Worm (Caenorhabditis elegans) whole organism, L4 larva: ENCODE measurements around the gene F41G3.19.

ENCODE experiments used
- F10B5.3 ChIP-seq: sonication (generic microtip); optimal IDR thresholded peaks from 2 replicates; lab custom pipeline; 2016; ENCODE audit warnings: mild to moderate bottlenecking, missing genetic modification characterization, missing compliant biosample characterization
- F37D6.2 ChIP-seq: sonication (generic microtip); optimal IDR thresholded peaks from 2 replicates; lab custom pipeline; 2016; ENCODE audit warnings: mild to moderate bottlenecking, missing genetic modification characterization, missing compliant biosample characterization
- F44E2.7 ChIP-seq: fragments of 200-800 bp; sonication (Bioruptor generic); IDR thresholded peaks from 2 replicates; pipeline ENCODE4 v2.1.2; 2022; ENCODE audit warnings: missing genetic modification characterization, missing compliant biosample characterization
- T20F7.1 ChIP-seq: fragments of 200-800 bp; sonication (Bioruptor generic); optimal IDR thresholded peaks from 2 replicates; lab custom pipeline; 2018; ENCODE audit warnings: mild to moderate bottlenecking, missing genetic modification characterization, missing compliant biosample characterization
- T26A8.4 ChIP-seq: fragments of 200-800 bp; sonication (Bioruptor generic); IDR thresholded peaks from 2 replicates; pipeline ENCODE4 v1.3.6; 2022; ENCODE audit warnings: missing genetic modification characterization, missing compliant biosample characterization
- Y105C5A.15 ChIP-seq: fragments of 200-800 bp; sonication (Bioruptor generic); IDR thresholded peaks from 2 replicates; pipeline ENCODE4 v1.3.6; 2022; ENCODE audit warnings: missing genetic modification characterization, missing compliant biosample characterization
- Y48G9A.11 ChIP-seq: fragments of 200-800 bp; sonication (Bioruptor generic); IDR thresholded peaks from 2 replicates; pipeline ENCODE4 v1.3.6; 2022; ENCODE audit warnings: missing genetic modification reagents, missing genetic modification characterization, missing compliant biosample characterization
- aha-1 ChIP-seq: fragments of 150-350 bp; peaks from one replicate; lab custom pipeline; 2014; ENCODE audit warnings: missing biosample characterization, missing genetic modification characterization
- aly-2 ChIP-seq: sonication (generic microtip); optimal IDR thresholded peaks from 2 replicates; lab custom pipeline; 2018; ENCODE audit warnings: missing biosample characterization, missing genetic modification characterization
- ama-1 ChIP-seq: fragments of 150-350 bp; optimal IDR thresholded peaks from 2 replicates; lab custom pipeline; 2014; ENCODE audit warnings: inconsistent platforms, mixed read lengths
- arid-1 ChIP-seq: fragments of 200-800 bp; sonication (Bioruptor generic); conservative IDR thresholded peaks from 2 replicates; pipeline ENCODE4 v1.3.6; 2022; ENCODE audit warnings: missing genetic modification reagents, missing genetic modification characterization, missing compliant biosample characterization
- ceh-20 ChIP-seq: fragments of 200-800 bp; sonication (Bioruptor generic); IDR thresholded peaks from 2 replicates; pipeline ENCODE4 v1.3.6; 2022; ENCODE audit warnings: missing genetic modification reagents, missing genetic modification characterization, missing compliant biosample characterization
- ceh-44 ChIP-seq: fragments of 200-800 bp; sonication (Bioruptor generic); IDR thresholded peaks from 2 replicates; pipeline ENCODE4 v1.3.6; 2022; ENCODE audit warnings: missing genetic modification reagents, missing genetic modification characterization, missing compliant biosample characterization
- ceh-82 ChIP-seq: sonication (generic microtip); optimal IDR thresholded peaks from 2 replicates; lab custom pipeline; 2017; ENCODE audit warnings: missing biosample characterization, missing genetic modification characterization
- cey-2 ChIP-seq: sonication (generic microtip); optimal IDR thresholded peaks from 3 replicates; lab custom pipeline; 2017; ENCODE audit warnings: missing genetic modification characterization, mild to moderate bottlenecking, missing compliant biosample characterization, antibody characterized with exemption, borderline replicate concordance; ENCODE audit not compliant: insufficient read depth
- daf-19 ChIP-seq: fragments of 200-800 bp; sonication (Bioruptor generic); conservative IDR thresholded peaks from 2 replicates; pipeline ENCODE4 v1.3.6; 2022; ENCODE audit warnings: missing genetic modification characterization, missing compliant biosample characterization
- daf-8 ChIP-seq: fragments of 200-800 bp; sonication (Bioruptor generic); IDR thresholded peaks from 2 replicates; pipeline ENCODE4 v1.3.6; 2022; ENCODE audit warnings: missing genetic modification characterization, missing compliant biosample characterization
- dmd-6 ChIP-seq: fragments of 200-800 bp; sonication (Bioruptor generic); IDR thresholded peaks from 2 replicates; pipeline ENCODE4 v1.3.6; 2022; ENCODE audit warnings: missing genetic modification reagents, missing genetic modification characterization, missing compliant biosample characterization
- dve-1 ChIP-seq: sonication (generic microtip); optimal IDR thresholded peaks from 2 replicates; lab custom pipeline; 2017; ENCODE audit warnings: antibody characterized with exemption, mild to moderate bottlenecking, missing genetic modification characterization, missing compliant biosample characterization; ENCODE audit not compliant: insufficient read depth
- egl-43 ChIP-seq: fragments of 200-800 bp; sonication (Bioruptor generic); IDR thresholded peaks from 2 replicates; pipeline ENCODE4 v1.3.6; 2022; ENCODE audit warnings: missing genetic modification reagents, missing genetic modification characterization, missing compliant biosample characterization
- hif-1 ChIP-seq, 2 experiments: sonication (generic microtip); optimal IDR thresholded peaks; 2 replicates each; lab custom pipeline; 2016 to 2017; ENCODE audit warnings: missing compliant biosample characterization in 2 of 2, missing genetic modification characterization in 2 of 2, missing genetic modification reagents in 2 of 2, missing genotype in 2 of 2, mild to moderate bottlenecking in 1 of 2
- hlh-11 ChIP-seq: fragments of 200-800 bp; sonication (Bioruptor generic); optimal IDR thresholded peaks from 2 replicates; lab custom pipeline; 2018; ENCODE audit warnings: mild to moderate bottlenecking, missing genetic modification characterization, missing compliant biosample characterization
- hmg-1.1 ChIP-seq: fragments of 200-800 bp; sonication (Bioruptor generic); IDR thresholded peaks from 2 replicates; pipeline ENCODE4 v1.3.6; 2022; ENCODE audit warnings: missing genetic modification reagents, missing genetic modification characterization, missing compliant biosample characterization
- lin-15B ChIP-seq: fragments of 150-350 bp; sonication (generic microtip); optimal IDR thresholded peaks from 3 replicates; lab custom pipeline; 2014; ENCODE audit warnings: missing biosample characterization, missing genetic modification characterization
- lin-29 ChIP-seq: fragments of 200-800 bp; sonication (Bioruptor generic); IDR thresholded peaks from 2 replicates; pipeline ENCODE4 v1.3.6; 2022; ENCODE audit warnings: missing genetic modification reagents, missing genetic modification characterization, missing compliant biosample characterization
- lin-38 ChIP-seq: fragments of 200-800 bp; sonication (Bioruptor generic); IDR thresholded peaks from 2 replicates; pipeline ENCODE4 v1.3.6; 2022; ENCODE audit warnings: missing genetic modification reagents, missing genetic modification characterization, missing compliant biosample characterization
- lsy-2 ChIP-seq, 2 experiments: fragments of 150-350 bp in 1 of 2; sonication (generic microtip) in 1 of 2; optimal IDR thresholded peaks; 2 replicates each; lab custom pipeline; 2014 to 2017; ENCODE audit warnings: missing biosample characterization in 2 of 2, missing genetic modification characterization in 2 of 2
- madf-5 ChIP-seq, 2 experiments: fragments of 200-800 bp; sonication (Bioruptor generic); IDR thresholded peaks; 2 replicates each; pipeline ENCODE4 v1.3.6; 2022; ENCODE audit warnings: missing compliant biosample characterization in 2 of 2, missing genetic modification characterization in 2 of 2
- madf-9 ChIP-seq: fragments of 200-800 bp; sonication (Bioruptor generic); conservative IDR thresholded peaks from 2 replicates; pipeline ENCODE4 v1.3.6; 2022; ENCODE audit warnings: missing genetic modification reagents, missing genetic modification characterization, missing compliant biosample characterization
- mdt-29 ChIP-seq: fragments of 200-800 bp; sonication (Bioruptor generic); IDR thresholded peaks from 2 replicates; pipeline ENCODE4 v1.3.6; 2022; ENCODE audit warnings: missing genetic modification reagents, missing genetic modification characterization, missing compliant biosample characterization
- mep-1 ChIP-seq: fragments of 150-350 bp; sonication (generic microtip); optimal IDR thresholded peaks from 3 replicates; lab custom pipeline; 2014; ENCODE audit warnings: missing biosample characterization, missing genetic modification characterization
- mxl-3 ChIP-seq: fragments of 200-800 bp; sonication (Bioruptor generic); optimal IDR thresholded peaks from 2 replicates; lab custom pipeline; 2018; ENCODE audit warnings: mild to moderate bottlenecking, missing genetic modification characterization, missing compliant biosample characterization
- nhr-102 ChIP-seq: sonication (generic microtip); optimal IDR thresholded peaks from 2 replicates; lab custom pipeline; 2016; ENCODE audit warnings: mild to moderate bottlenecking, missing genetic modification characterization, moderate library complexity, missing compliant biosample characterization
- nhr-11 ChIP-seq: fragments of 150-350 bp; optimal IDR thresholded peaks from 2 replicates; lab custom pipeline; 2014; ENCODE audit warnings: missing biosample characterization, missing genetic modification characterization
- nhr-42 ChIP-seq: fragments of 200-800 bp; sonication (Bioruptor generic); IDR thresholded peaks from 2 replicates; pipeline ENCODE4 v1.3.6; 2022; ENCODE audit warnings: missing genetic modification characterization, missing compliant biosample characterization
- nhr-6 ChIP-seq: fragments of 150-350 bp; optimal IDR thresholded peaks from 2 replicates; lab custom pipeline; 2014; ENCODE audit warnings: missing biosample characterization, missing genetic modification characterization
- nhr-76 ChIP-seq: fragments of 150-350 bp; optimal IDR thresholded peaks from 2 replicates; lab custom pipeline; 2014; ENCODE audit warnings: missing biosample characterization, missing genetic modification characterization
- pqm-1 ChIP-seq: sonication (generic microtip); optimal IDR thresholded peaks from 2 replicates; lab custom pipeline; 2017; ENCODE audit warnings: missing biosample characterization, missing genetic modification characterization
- rbr-2 ChIP-seq: sonication (generic microtip); optimal IDR thresholded peaks from 2 replicates; lab custom pipeline; 2016; ENCODE audit warnings: missing genotype, missing genetic modification characterization, missing compliant biosample characterization
- saeg-2 ChIP-seq: fragments of 200-800 bp; sonication (Bioruptor generic); IDR thresholded peaks from 2 replicates; pipeline ENCODE4 v1.3.6; 2022; ENCODE audit warnings: missing genetic modification reagents, missing genetic modification characterization, missing compliant biosample characterization
- snpc-1.2 ChIP-seq: fragments of 200-800 bp; sonication (Bioruptor generic); IDR thresholded peaks from 2 replicates; pipeline ENCODE4 v1.3.6; 2022; ENCODE audit warnings: missing genetic modification reagents, missing genetic modification characterization, missing compliant biosample characterization
- spr-1 ChIP-seq: sonication (generic microtip); optimal IDR thresholded peaks from 2 replicates; lab custom pipeline; 2016; ENCODE audit warnings: mild to moderate bottlenecking, missing genetic modification characterization, missing compliant biosample characterization
- tra-1 ChIP-seq: fragments of 200-800 bp; sonication (Bioruptor generic); IDR thresholded peaks from 2 replicates; pipeline ENCODE4 v1.3.6; 2022; ENCODE audit warnings: missing genetic modification reagents, missing genetic modification characterization, missing compliant biosample characterization
- unc-130 ChIP-seq: sonication (generic microtip); optimal IDR thresholded peaks from 2 replicates; lab custom pipeline; 2016; ENCODE audit warnings: missing genetic modification reagents, missing genetic modification characterization, missing compliant biosample characterization
- unc-39 ChIP-seq: sonication (generic microtip); optimal IDR thresholded peaks from 2 replicates; lab custom pipeline; 2017; ENCODE audit warnings: missing biosample characterization, missing genetic modification characterization
- unc-62 ChIP-seq, 3 experiments: fragments of 150-350 bp in 1 of 3; sonication (generic microtip); optimal IDR thresholded peaks in 2 of 3; peaks in 1 of 3; 1 replicate in 1 of 3; 2 replicates in 2 of 3; lab custom pipeline; 2014 to 2017; ENCODE audit warnings: missing biosample characterization in 3 of 3, missing genetic modification characterization in 3 of 3, missing genetic modification reagents in 3 of 3, missing genotype in 1 of 3
- zfp-2 ChIP-seq: sonication (generic microtip); optimal IDR thresholded peaks from 2 replicates; lab custom pipeline; 2016; ENCODE audit warnings: mild to moderate bottlenecking, missing genetic modification characterization, missing compliant biosample characterization
- zip-2 ChIP-seq: fragments of 150-350 bp; optimal IDR thresholded peaks from 2 replicates; lab custom pipeline; 2014; ENCODE audit warnings: missing biosample characterization, missing genetic modification characterization
- ztf-7 ChIP-seq: fragments of 150-350 bp; optimal IDR thresholded peaks from 2 replicates; lab custom pipeline; 2014; ENCODE audit warnings: missing biosample characterization, missing genetic modification characterization

Gene F41G3.19

DNA sequence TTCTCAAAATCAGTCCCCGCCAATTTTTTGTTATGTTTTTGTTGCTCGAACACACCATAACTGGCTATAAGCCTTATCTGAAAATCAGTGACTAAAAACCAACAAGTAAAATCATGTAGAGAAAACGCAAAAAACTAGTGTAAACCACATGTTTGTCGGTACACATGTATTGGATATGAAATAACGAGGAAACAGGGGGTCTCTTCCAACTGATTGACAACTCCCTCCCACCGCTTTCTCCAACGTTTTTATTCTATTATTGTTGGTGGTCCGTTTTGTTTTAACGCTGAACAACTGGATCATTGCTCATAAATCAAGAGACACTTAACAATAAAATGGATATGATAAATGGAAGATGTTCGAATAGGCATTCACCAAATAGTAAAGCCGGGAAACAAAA is 25.1 kb downstream of the F41G3.19 start:
- no peak for TF ChIP-seq mxl-3 (GFP tag; lab: Kevin White, UChicago)
- no peak for TF ChIP-seq F10B5.3 (tag; lab: Kevin White, UChicago)
- TF ChIP-seq mdt-29 (GFP tag; lab: Robert Waterston, UW): no peak
- peak in 1 of 2 experiments; percentile 69 for TF ChIP-seq unc-62 (GFP tag; optimal IDR thresholded peaks at IDR 0.05 in 1 of 2; lab: Kevin White, UChicago)
- no peak for TF ChIP-seq unc-62 (tag; optimal IDR thresholded peaks at IDR 0.05; lab: Kevin White, UChicago)
- TF ChIP-seq T20F7.1 (GFP tag; lab: Kevin White, UChicago): no peak

DNA sequence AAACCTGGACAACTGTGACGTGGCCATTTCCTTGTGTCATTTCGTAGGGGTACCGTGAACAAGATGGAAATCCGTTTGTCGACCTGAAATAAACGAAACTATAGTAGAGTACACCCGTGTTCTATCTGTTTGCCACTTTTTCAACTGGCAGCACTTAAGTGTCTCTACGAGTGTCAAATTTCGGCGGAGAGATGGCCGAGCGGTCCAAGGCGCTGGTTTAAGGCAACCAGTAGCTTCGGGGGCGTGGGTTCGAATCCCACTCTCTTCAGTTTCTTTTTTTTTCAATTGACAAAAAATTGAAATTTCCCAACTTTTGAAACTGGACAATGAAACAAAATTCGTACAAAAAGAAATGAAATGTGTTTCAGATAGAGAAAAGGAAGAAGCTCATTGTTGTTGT is 30.3 kb downstream of the F41G3.19 start:
- TF ChIP-seq nhr-42 (GFP tag; lab: Robert Waterston, UW): 0 out of 2 replicates have a peak, but pooled peaks have one; percentile 18
- TF ChIP-seq cey-2: no peak
- TF ChIP-seq ztf-7 (tag; lab: Kevin White, UChicago): no peak
- peak; percentile 21 for TF ChIP-seq spr-1 (tag; lab: Kevin White, UChicago)
- no peak for TF ChIP-seq nhr-6 (tag; lab: Kevin White, UChicago)
- no peak for TF ChIP-seq zip-2 (tag; lab: Kevin White, UChicago)
- TF ChIP-seq F37D6.2 (tag; lab: Kevin White, UChicago): no peak
- TF ChIP-seq hmg-1.1 (GFP tag; lab: Robert Waterston, UW): peak; percentile 68
- TF ChIP-seq madf-5 (GFP tag; IDR thresholded peaks at IDR 0.05; lab: Robert Waterston, UW): 0 out of 4 replicates have a peak, but pooled peaks of 1 of the 2 experiments have one; percentile 58
- TF ChIP-seq F44E2.7 (GFP tag; lab: Robert Waterston, UW): no peak
- no peak for TF ChIP-seq T26A8.4 (GFP tag; lab: Robert Waterston, UW)
- no peak for TF ChIP-seq daf-8 (GFP tag; lab: Robert Waterston, UW)
- TF ChIP-seq lin-29 (GFP tag; lab: Robert Waterston, UW): no peak
- TF ChIP-seq pqm-1 (tag; lab: Kevin White, UChicago): no peak
- TF ChIP-seq lin-15B: no peak
- TF ChIP-seq lin-38 (GFP tag; lab: Robert Waterston, UW): no peak; the same call in 1 of the 2 replicates
- no peak for TF ChIP-seq nhr-102 (tag; lab: Kevin White, UChicago)
- 0 out of 2 replicates have a peak, but pooled peaks have one; percentile 23 for TF ChIP-seq ceh-44 (GFP tag; lab: Robert Waterston, UW)
- no peak for TF ChIP-seq nhr-76 (tag; lab: Kevin White, UChicago)
- TF ChIP-seq ceh-20: 0 out of 2 replicates have a peak, but pooled peaks have one; percentile 48
- TF ChIP-seq hlh-11: no peak
- TF ChIP-seq T20F7.1 (GFP tag; lab: Kevin White, UChicago): no peak
- peak in 1 of 2 experiments; percentile 3 for TF ChIP-seq lsy-2 (tag; optimal IDR thresholded peaks at IDR 0.05; lab: Kevin White, UChicago)
- TF ChIP-seq Y105C5A.15 (GFP tag; lab: Robert Waterston, UW): no peak
- TF ChIP-seq rbr-2: no peak
- no peak for TF ChIP-seq daf-19
- 0 out of 2 replicates have a peak, but pooled peaks have one; percentile 36 for TF ChIP-seq saeg-2 (GFP tag; lab: Robert Waterston, UW)
- TF ChIP-seq mxl-3 (GFP tag; lab: Kevin White, UChicago): peak; percentile 27
- no peak for TF ChIP-seq aly-2 (tag; lab: Kevin White, UChicago)
- no peak for TF ChIP-seq nhr-11 (tag; lab: Kevin White, UChicago)
- TF ChIP-seq arid-1 (GFP tag; lab: Robert Waterston, UW): peak; percentile 63; the same call in 1 of the 2 replicates
- TF ChIP-seq ceh-82 (tag; lab: Kevin White, UChicago): no peak
- TF ChIP-seq aha-1 (tag; lab: Kevin White, UChicago): no peak
- no peak for TF ChIP-seq snpc-1.2 (GFP tag; lab: Robert Waterston, UW)
- TF ChIP-seq dmd-6: peak; percentile 43
- no peak for TF ChIP-seq ama-1 (lab: Kevin White, UChicago)
- TF ChIP-seq zfp-2 (tag; lab: Kevin White, UChicago): no peak
- no peak for TF ChIP-seq unc-39
- TF ChIP-seq Y48G9A.11 (GFP tag; lab: Robert Waterston, UW): no peak
- TF ChIP-seq mep-1 (tag; lab: Kevin White, UChicago): peak; percentile 35
- TF ChIP-seq dve-1 (tag; lab: Kevin White, UChicago): peak; percentile 16
- peak in 1 of 2 experiments; percentile 4 for TF ChIP-seq hif-1 (tag; optimal IDR thresholded peaks at IDR 0.05; lab: Kevin White, UChicago)
- TF ChIP-seq unc-130: peak; percentile 26
- no peak for TF ChIP-seq egl-43
- 0 out of 2 replicates have a peak, but pooled peaks have one; percentile 33 for TF ChIP-seq tra-1 (GFP tag; lab: Robert Waterston, UW)
- TF ChIP-seq madf-9 (GFP tag; lab: Robert Waterston, UW): no peak
